Worm (Caenorhabditis elegans) whole organism, L1 larva: ENCODE data around the gene cra-1.

Experiments used
- C34B4.2 ChIP-seq: sonication (generic microtip); optimal IDR thresholded peaks from 2 replicates; lab custom pipeline; 2017; ENCODE audit warnings: mild to moderate bottlenecking, missing genetic modification characterization, missing compliant biosample characterization
- aha-1 ChIP-seq: fragments of 150-350 bp; optimal IDR thresholded peaks from 2 replicates; lab custom pipeline; 2014; ENCODE audit warnings: missing biosample characterization, missing genetic modification characterization
- ama-1 ChIP-seq: fragments of 150-350 bp; optimal IDR thresholded peaks from 2 replicates; lab custom pipeline; 2014
- ceh-8 ChIP-seq: fragments of 200-800 bp; sonication (Bioruptor generic); optimal IDR thresholded peaks from 2 replicates; lab custom pipeline; 2018; ENCODE audit warnings: mild to moderate bottlenecking, missing genetic modification characterization, moderate library complexity, missing compliant biosample characterization
- ceh-82 ChIP-seq, 3 experiments: fragments of 150-350 bp in 1 of 3; sonication (generic microtip) in 2 of 3; optimal IDR thresholded peaks; 2 replicates each; lab custom pipeline; 2014 to 2017; ENCODE audit warnings: missing biosample characterization in 3 of 3, missing genetic modification characterization in 3 of 3
- ceh-88 ChIP-seq: fragments of 200-800 bp; sonication (Bioruptor generic); IDR thresholded peaks from 2 replicates; pipeline ENCODE4 v1.3.6; 2022; ENCODE audit warnings: missing genetic modification characterization, missing compliant biosample characterization
- ces-1 ChIP-seq: fragments of 150-350 bp; optimal IDR thresholded peaks from 2 replicates; lab custom pipeline; 2014; ENCODE audit warnings: missing biosample characterization, missing genetic modification reagents, missing genetic modification characterization
- dpl-1 ChIP-seq, 3 experiments: fragments of 150-350 bp in 2 of 3; sonication (generic microtip) in 1 of 3; optimal IDR thresholded peaks; 2 replicates each; lab custom pipeline; 2014 to 2017; ENCODE audit warnings: missing biosample characterization in 3 of 3, missing genetic modification characterization in 3 of 3, missing genetic modification reagents in 3 of 3
- efl-1 ChIP-seq, 4 experiments: fragments of 150-350 bp; optimal IDR thresholded peaks in 3 of 4; peaks in 1 of 4; 1 replicate in 1 of 4; 2 replicates in 3 of 4; lab custom pipeline; 2014; ENCODE audit warnings: missing biosample characterization in 2 of 4, missing genetic modification characterization in 2 of 4, missing genetic modification reagents in 2 of 4
- efl-3 ChIP-seq: fragments of 200-800 bp; sonication (Bioruptor generic); optimal IDR thresholded peaks from 2 replicates; lab custom pipeline; 2018; ENCODE audit warnings: mild to moderate bottlenecking, missing genetic modification characterization, missing compliant biosample characterization
- egl-27 ChIP-seq, 2 experiments: fragments of 150-350 bp in 1 of 2; sonication (generic microtip); optimal IDR thresholded peaks; 3 replicates each; lab custom pipeline; 2017 to 2018; ENCODE audit warnings: missing biosample characterization in 2 of 2, missing genetic modification characterization in 2 of 2, missing genetic modification reagents in 2 of 2
- elt-3 ChIP-seq, 6 experiments: fragments of 150-350 bp in 1 of 6; sonication (generic microtip); optimal IDR thresholded peaks; 2 replicates each; lab custom pipeline; 2017 to 2018; ENCODE audit warnings: missing biosample characterization in 6 of 6, missing genetic modification characterization in 6 of 6, inconsistent platforms in 1 of 6
- ets-5 ChIP-seq: fragments of 200-800 bp; sonication (Bioruptor generic); IDR thresholded peaks from 2 replicates; pipeline ENCODE4 v1.3.6; 2022; ENCODE audit warnings: missing genetic modification characterization, missing compliant biosample characterization
- fkh-4 ChIP-seq: sonication (generic microtip); optimal IDR thresholded peaks from 2 replicates; lab custom pipeline; 2016; ENCODE audit warnings: missing compliant biosample characterization, missing genetic modification characterization, borderline replicate concordance
- fos-1 ChIP-seq: fragments of 150-350 bp; optimal IDR thresholded peaks from 2 replicates; lab custom pipeline; 2014; ENCODE audit warnings: missing biosample characterization, missing genetic modification characterization
- grh-1 ChIP-seq: fragments of 200-800 bp; sonication (Bioruptor generic); IDR thresholded peaks from 2 replicates; pipeline ENCODE4 v1.3.6; 2022; ENCODE audit warnings: missing genetic modification reagents, missing genetic modification characterization, missing compliant biosample characterization
- hlh-17 ChIP-seq: fragments of 200-800 bp; sonication (Bioruptor generic); optimal IDR thresholded peaks from 2 replicates; lab custom pipeline; 2018; ENCODE audit warnings: missing genetic modification characterization, mild to moderate bottlenecking, missing compliant biosample characterization, moderate library complexity, borderline replicate concordance
- hpl-2 ChIP-seq: fragments of 150-350 bp; optimal IDR thresholded peaks from 2 replicates; lab custom pipeline; 2014; ENCODE audit warnings: missing biosample characterization, missing genetic modification reagents, missing genetic modification characterization
- irx-1 ChIP-seq: sonication (generic microtip); optimal IDR thresholded peaks from 2 replicates; lab custom pipeline; 2016; ENCODE audit warnings: missing genetic modification characterization, missing compliant biosample characterization
- isw-1 ChIP-seq: fragments of 200-800 bp; sonication (Bioruptor generic); IDR thresholded peaks from 2 replicates; pipeline ENCODE4 v1.3.6; 2022; ENCODE audit warnings: missing genetic modification characterization, missing compliant biosample characterization
- jun-1 ChIP-seq: fragments of 150-350 bp; optimal IDR thresholded peaks from 2 replicates; lab custom pipeline; 2014; ENCODE audit warnings: missing biosample characterization, missing genetic modification reagents, missing genetic modification characterization
- lin-13 ChIP-seq: fragments of 150-350 bp; optimal IDR thresholded peaks from 2 replicates; lab custom pipeline; 2014; ENCODE audit warnings: missing biosample characterization, missing genetic modification reagents, missing genetic modification characterization
- lin-14 ChIP-seq: fragments of 200-800 bp; sonication (Bioruptor generic); optimal IDR thresholded peaks from 2 replicates; lab custom pipeline; 2018; ENCODE audit warnings: mild to moderate bottlenecking, missing genetic modification characterization, moderate library complexity, missing compliant biosample characterization
- lin-15B ChIP-seq: fragments of 150-350 bp; sonication (generic microtip); optimal IDR thresholded peaks from 3 replicates; lab custom pipeline; 2014; ENCODE audit warnings: missing biosample characterization, missing genetic modification characterization
- lin-35 ChIP-seq, 2 experiments: fragments of 150-350 bp; optimal IDR thresholded peaks; 2 replicates each; lab custom pipeline; 2014; ENCODE audit warnings: missing biosample characterization in 2 of 2, missing genetic modification characterization in 2 of 2, missing genetic modification reagents in 2 of 2
- lsy-2 ChIP-seq, 2 experiments: fragments of 150-350 bp; optimal IDR thresholded peaks; 2 replicates each; lab custom pipeline; 2014; ENCODE audit warnings: missing biosample characterization in 2 of 2, missing genetic modification characterization in 2 of 2
- mab-9 ChIP-seq: fragments of 200-800 bp; sonication (Bioruptor generic); IDR thresholded peaks from 2 replicates; pipeline ENCODE4 v1.3.6; 2022; ENCODE audit warnings: missing genetic modification reagents, missing genetic modification characterization, missing compliant biosample characterization
- mdl-1 ChIP-seq, 2 experiments: fragments of 150-350 bp; optimal IDR thresholded peaks; 2 replicates each; lab custom pipeline; 2014 to 2017; ENCODE audit warnings: missing biosample characterization in 2 of 2, missing genetic modification characterization in 2 of 2, inconsistent platforms in 1 of 2
- nhr-12 ChIP-seq: sonication (generic microtip); optimal IDR thresholded peaks from 2 replicates; lab custom pipeline; 2017; ENCODE audit warnings: missing biosample characterization, missing genetic modification characterization
- nhr-19 ChIP-seq: fragments of 200-800 bp; sonication (Bioruptor generic); conservative IDR thresholded peaks from 2 replicates; pipeline ENCODE4 v1.3.6; 2022; ENCODE audit warnings: missing genetic modification characterization, missing compliant biosample characterization
- nhr-20 ChIP-seq: sonication (generic microtip); optimal IDR thresholded peaks from 2 replicates; lab custom pipeline; 2016; ENCODE audit warnings: mild to moderate bottlenecking, missing genetic modification characterization, missing compliant biosample characterization
- nhr-237 ChIP-seq: fragments of 150-350 bp; optimal IDR thresholded peaks from 2 replicates; lab custom pipeline; 2014; ENCODE audit warnings: missing biosample characterization, missing genetic modification characterization
- nhr-28 ChIP-seq: fragments of 150-350 bp; optimal IDR thresholded peaks from 2 replicates; lab custom pipeline; 2014; ENCODE audit warnings: missing biosample characterization, missing genetic modification characterization
- nhr-47 ChIP-seq: sonication (generic microtip); optimal IDR thresholded peaks from 2 replicates; lab custom pipeline; 2016; ENCODE audit warnings: mild to moderate bottlenecking, missing genetic modification characterization, moderate library complexity, missing compliant biosample characterization
- nhr-71 ChIP-seq: sonication (generic microtip); optimal IDR thresholded peaks from 2 replicates; lab custom pipeline; 2016; ENCODE audit warnings: mild to moderate bottlenecking, missing genetic modification characterization, moderate library complexity, missing compliant biosample characterization
- nhr-84 ChIP-seq: sonication (generic microtip); optimal IDR thresholded peaks from 2 replicates; lab custom pipeline; 2017; ENCODE audit warnings: missing biosample characterization, missing genetic modification characterization
- nhr-85 ChIP-seq: sonication (generic microtip); peaks from one replicate; lab custom pipeline; 2016; ENCODE audit warnings: missing genetic modification characterization, inconsistent platforms, missing compliant biosample characterization
- pag-3 ChIP-seq: sonication (generic microtip); optimal IDR thresholded peaks from 2 replicates; lab custom pipeline; 2017; ENCODE audit warnings: missing genetic modification characterization, mild to moderate bottlenecking, missing compliant biosample characterization, antibody characterized with exemption, borderline replicate concordance; ENCODE audit not compliant: insufficient read depth
- pax-3 ChIP-seq: fragments of 200-800 bp; sonication (Bioruptor generic); optimal IDR thresholded peaks from 2 replicates; lab custom pipeline; 2018; ENCODE audit warnings: mild to moderate bottlenecking, missing genetic modification characterization, moderate library complexity, missing compliant biosample characterization
- pqm-1 ChIP-seq: sonication (generic microtip); optimal IDR thresholded peaks from 3 replicates; lab custom pipeline; 2017; ENCODE audit warnings: missing biosample characterization, missing genetic modification characterization
- rnt-1 ChIP-seq: sonication (generic microtip); optimal IDR thresholded peaks from 2 replicates; lab custom pipeline; 2016; ENCODE audit warnings: mild to moderate bottlenecking, missing genetic modification characterization, moderate library complexity, missing compliant biosample characterization
- skn-1 ChIP-seq: fragments of 150-350 bp; optimal IDR thresholded peaks from 2 replicates; lab custom pipeline; 2014; ENCODE audit warnings: missing biosample characterization, missing genetic modification characterization
- snpc-4 ChIP-seq: fragments of 150-350 bp; optimal IDR thresholded peaks from 2 replicates; lab custom pipeline; 2014; ENCODE audit warnings: missing biosample characterization, missing genetic modification characterization
- snu-23 ChIP-seq: sonication (generic microtip); optimal IDR thresholded peaks from 2 replicates; lab custom pipeline; 2016; ENCODE audit warnings: missing genetic modification characterization, missing compliant biosample characterization
- sptf-1 ChIP-seq: fragments of 150-350 bp; optimal IDR thresholded peaks from 2 replicates; lab custom pipeline; 2014; ENCODE audit warnings: missing biosample characterization, missing genetic modification characterization
- sup-37 ChIP-seq: fragments of 200-800 bp; sonication (Bioruptor generic); optimal IDR thresholded peaks from 2 replicates; lab custom pipeline; 2018; ENCODE audit warnings: mild to moderate bottlenecking, missing genetic modification characterization, missing compliant biosample characterization
- unc-130 ChIP-seq: fragments of 150-350 bp; optimal IDR thresholded peaks from 2 replicates; lab custom pipeline; 2017; ENCODE audit warnings: missing biosample characterization, missing genetic modification characterization, inconsistent platforms
- unc-30 ChIP-seq: sonication (generic microtip); optimal IDR thresholded peaks from 2 replicates; lab custom pipeline; 2017; ENCODE audit warnings: missing biosample characterization, missing genetic modification characterization
- unc-86 ChIP-seq: sonication (generic microtip); optimal IDR thresholded peaks from 2 replicates; lab custom pipeline; 2016; ENCODE audit warnings: missing genetic modification characterization, missing compliant biosample characterization
- xbp-1 ChIP-seq: sonication (generic microtip); optimal IDR thresholded peaks from 2 replicates; lab custom pipeline; 2016; ENCODE audit warnings: missing genetic modification characterization, missing compliant biosample characterization
- ztf-11 ChIP-seq, 2 experiments: sonication (generic microtip); optimal IDR thresholded peaks; 2 replicates each; lab custom pipeline; 2016 to 2017; ENCODE audit warnings: missing genetic modification characterization in 2 of 2, missing biosample characterization in 1 of 2, missing compliant biosample characterization in 1 of 2
- ztf-4 ChIP-seq: fragments of 150-350 bp; optimal IDR thresholded peaks from 2 replicates; lab custom pipeline; 2014; ENCODE audit warnings: missing biosample characterization, missing genetic modification characterization

Gene cra-1

DNA sequence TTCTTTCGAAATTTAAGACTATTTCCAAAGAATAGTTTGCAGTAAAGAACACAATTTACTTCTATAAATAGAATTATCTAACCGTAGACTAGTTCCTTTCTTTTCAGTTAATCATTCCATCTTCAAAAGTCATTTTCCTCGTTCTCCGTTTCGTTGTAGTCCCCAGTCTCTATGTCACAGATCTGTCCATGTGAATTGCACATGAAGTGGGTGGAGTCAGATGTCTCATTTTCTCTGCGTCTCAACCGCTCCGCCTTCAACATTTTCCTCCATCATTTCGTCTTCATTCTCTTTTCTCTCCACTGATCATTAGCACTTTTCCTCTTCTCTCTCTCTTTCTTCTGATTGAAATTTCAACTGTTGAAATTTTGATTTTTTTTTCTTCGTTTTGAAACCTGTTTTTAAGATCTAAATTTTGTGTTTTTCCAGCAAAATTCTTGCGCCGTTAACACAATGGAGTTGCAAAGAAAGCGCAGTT lies 28.4 kb upstream of the cra-1 start, which contains the start of gene T07E3.4 (continued):
- TF ChIP-seq efl-1 (optimal IDR thresholded peaks at IDR 0.05; lab: Kevin White, UChicago) (peak; percentile 69), efl-1 (GFP tag; optimal IDR thresholded peaks at IDR 0.05 in 1 of 2; lab: Kevin White, UChicago) (peak; percentile 46 to 95), ztf-4 (tag; lab: Kevin White, UChicago) (peak; percentile 85), hlh-17 (GFP tag; lab: Kevin White, UChicago) (no peak), lin-35 (GFP tag; optimal IDR thresholded peaks at IDR 0.05; lab: Kevin White, UChicago) (peak; percentile 67 to 80), efl-3 (GFP tag; lab: Kevin White, UChicago) (no peak), nhr-19 (GFP tag; lab: Robert Waterston, UW) (peak; percentile 94), nhr-237 (tag; lab: Kevin White, UChicago) (no peak), elt-3 (tag; optimal IDR thresholded peaks at IDR 0.05; lab: Kevin White, UChicago) (peak in 4 of 6 experiments; percentile 20 to 94 (median 68)), mab-9 (GFP tag; lab: Robert Waterston, UW) (no peak), mdl-1 (tag; optimal IDR thresholded peaks at IDR 0.05; lab: Kevin White, UChicago) (peak in 1 of 2 experiments; percentile 84), ztf-11 (tag; optimal IDR thresholded peaks at IDR 0.05; lab: Kevin White, UChicago) (no peak), lin-13 (peak; percentile 51), snu-23 (GFP tag; lab: Kevin White, UChicago) (peak; percentile 96), fos-1 (peak; percentile 48), irx-1 (tag; lab: Kevin White, UChicago) (peak; percentile 61), pax-3 (no peak), sptf-1 (tag; lab: Kevin White, UChicago) (no peak), nhr-85 (peak; percentile 99), unc-130 (tag; lab: Kevin White, UChicago) (peak; percentile 95), ets-5 (GFP tag; lab: Robert Waterston, UW) (no peak), ces-1 (no peak), sup-37 (GFP tag; lab: Kevin White, UChicago) (no peak), egl-27 (tag; optimal IDR thresholded peaks at IDR 0.05; lab: Kevin White, UChicago) (peak; percentile 10 to 55), nhr-71 (peak; percentile 97), nhr-20 (peak; percentile 96), snpc-4 (tag; lab: Kevin White, UChicago) (peak; percentile 23), ceh-88 (no peak), unc-30 (tag; lab: Kevin White, UChicago) (no peak), pag-3 (tag; lab: Kevin White, UChicago) (no peak), ceh-8 (GFP tag; lab: Kevin White, UChicago) (no peak), lsy-2 (tag; optimal IDR thresholded peaks at IDR 0.05; lab: Kevin White, UChicago) (peak; percentile 82 to 88), unc-86 (tag; lab: Kevin White, UChicago) (no peak), isw-1 (GFP tag; lab: Robert Waterston, UW) (no peak), nhr-28 (tag; lab: Kevin White, UChicago) (no peak), lin-15B (no peak), rnt-1 (peak; percentile 91), pqm-1 (tag; lab: Kevin White, UChicago) (no peak), skn-1 (tag; lab: Kevin White, UChicago) (no peak), nhr-12 (tag; lab: Kevin White, UChicago) (no peak), hpl-2 (GFP tag; lab: Kevin White, UChicago) (no peak), nhr-47 (tag; lab: Kevin White, UChicago) (peak; percentile 84), dpl-1 (GFP tag; optimal IDR thresholded peaks at IDR 0.05; lab: Kevin White, UChicago) (peak; percentile 47 to 60 (median 59)), C34B4.2 (no peak), fkh-4 (tag; lab: Kevin White, UChicago) (no peak), lin-14 (GFP tag; lab: Kevin White, UChicago) (peak; percentile 95), nhr-84 (tag; lab: Kevin White, UChicago) (no peak), ama-1 (lab: Kevin White, UChicago) (peak; percentile 44), xbp-1 (tag; lab: Kevin White, UChicago) (peak; percentile 73), jun-1 (tag; lab: Kevin White, UChicago) (peak; percentile 77), grh-1 (GFP tag; lab: Robert Waterston, UW) (peak; percentile 83), ceh-82 (tag; optimal IDR thresholded peaks at IDR 0.05; lab: Kevin White, UChicago) (peak; percentile 9 to 73 (median 72)), aha-1 (no peak)
